Fruit fly (Drosophila melanogaster) whole organism, prepupa: ENCODE data around the gene Tre1.

ENCODE experiments used
- Blimp-1 ChIP-seq: fragments of 200-800 bp; sonication (Bioruptor generic); optimal IDR thresholded peaks from 3 replicates; lab custom pipeline; 2017; ENCODE audit warnings: missing biosample characterization, missing genetic modification characterization, mild to moderate bottlenecking, moderate library complexity, missing genetic modification reagents
- CG10631 ChIP-seq: fragments of 200-800 bp; sonication (Bioruptor generic); optimal IDR thresholded peaks from 2 replicates; lab custom pipeline; 2016; ENCODE audit warnings: missing biosample characterization, missing genetic modification characterization
- CG10669 ChIP-seq: fragments of 200-800 bp; sonication (Bioruptor generic); optimal IDR thresholded peaks from 3 replicates; lab custom pipeline; 2018; ENCODE audit warnings: missing biosample characterization, mild to moderate bottlenecking, missing genetic modification characterization, moderate library complexity
- CG11762 ChIP-seq: fragments of 200-800 bp; sonication (Bioruptor generic); optimal IDR thresholded peaks from 3 replicates; lab custom pipeline; 2016; ENCODE audit warnings: missing biosample characterization, missing genetic modification characterization; ENCODE audit not compliant: insufficient read depth
- CG15336 ChIP-seq: fragments of 200-800 bp; sonication (Bioruptor generic); IDR thresholded peaks from 2 replicates; pipeline ENCODE4 v1.3.6; 2022; ENCODE audit warnings: missing biosample characterization, missing genetic modification characterization
- CG1621 ChIP-seq: fragments of 200-800 bp; sonication (Bioruptor generic); optimal IDR thresholded peaks from 3 replicates; lab custom pipeline; 2018; ENCODE audit warnings: missing biosample characterization, mild to moderate bottlenecking, missing genetic modification characterization
- CG16779 ChIP-seq: fragments of 200-800 bp; sonication (Bioruptor generic); optimal IDR thresholded peaks from 3 replicates; lab custom pipeline; 2017; ENCODE audit warnings: missing biosample characterization, mild to moderate bottlenecking, missing genetic modification characterization
- CG31627 ChIP-seq: fragments of 200-800 bp; sonication (Bioruptor generic); optimal IDR thresholded peaks from 3 replicates; lab custom pipeline; 2016; ENCODE audit warnings: missing biosample characterization, missing genetic modification characterization
- CG32006 ChIP-seq: fragments of 200-800 bp; sonication (Bioruptor generic); optimal IDR thresholded peaks from 3 replicates; lab custom pipeline; 2017; ENCODE audit warnings: missing biosample characterization, mild to moderate bottlenecking, missing genetic modification characterization
- CG34406 ChIP-seq: fragments of 200-800 bp; sonication (Bioruptor generic); optimal IDR thresholded peaks from 3 replicates; lab custom pipeline; 2016; ENCODE audit warnings: missing biosample characterization, missing genetic modification characterization
- CG6163 ChIP-seq: fragments of 200-800 bp; sonication (Bioruptor generic); IDR thresholded peaks from 3 replicates; pipeline ENCODE4 v1.3.6; 2022; ENCODE audit warnings: missing biosample characterization, missing genetic modification characterization
- CG6276 ChIP-seq: fragments of 200-800 bp; sonication (Bioruptor generic); optimal IDR thresholded peaks from 2 replicates; lab custom pipeline; 2017; ENCODE audit warnings: missing biosample characterization, mild to moderate bottlenecking, missing genetic modification characterization
- CG6792 ChIP-seq: fragments of 200-800 bp; sonication (Bioruptor generic); optimal IDR thresholded peaks from 3 replicates; lab custom pipeline; 2016; ENCODE audit warnings: missing biosample characterization, missing genetic modification characterization
- CG6808 ChIP-seq: fragments of 200-800 bp; sonication (Bioruptor generic); optimal IDR thresholded peaks from 3 replicates; lab custom pipeline; 2017; ENCODE audit warnings: missing biosample characterization, missing genetic modification characterization, mild to moderate bottlenecking, moderate library complexity, missing genetic modification reagents
- CG6854 ChIP-seq: fragments of 200-800 bp; sonication (Bioruptor generic); optimal IDR thresholded peaks from 2 replicates; lab custom pipeline; 2017; ENCODE audit warnings: missing biosample characterization, mild to moderate bottlenecking, missing genetic modification characterization
- CG7368 ChIP-seq: fragments of 200-800 bp; sonication (Bioruptor generic); optimal IDR thresholded peaks from 3 replicates; lab custom pipeline; 2016; ENCODE audit warnings: missing biosample characterization, missing genetic modification characterization
- CG8319 ChIP-seq: fragments of 200-800 bp; sonication (Bioruptor generic); optimal IDR thresholded peaks from 3 replicates; lab custom pipeline; 2016; ENCODE audit warnings: missing biosample characterization, missing genetic modification characterization
- CG8632 ChIP-seq: fragments of 200-800 bp; sonication (Bioruptor generic); optimal IDR thresholded peaks from 3 replicates; lab custom pipeline; 2016; ENCODE audit warnings: missing biosample characterization, missing genetic modification characterization
- CG9139 ChIP-seq: fragments of 200-800 bp; sonication (Bioruptor generic); optimal IDR thresholded peaks from 3 replicates; lab custom pipeline; 2017; ENCODE audit warnings: missing biosample characterization, mild to moderate bottlenecking, missing genetic modification characterization
- Eip75B ChIP-seq: fragments of 200-800 bp; sonication (Bioruptor generic); optimal IDR thresholded peaks from 3 replicates; lab custom pipeline; 2016; ENCODE audit warnings: missing biosample characterization, missing genetic modification characterization
- Eip78C ChIP-seq: fragments of 200-800 bp; sonication (Bioruptor generic); peaks from one replicate; lab custom pipeline; 2016; ENCODE audit warnings: missing biosample characterization, missing genetic modification characterization
- Eip93F ChIP-seq: fragments of 200-800 bp; sonication (Bioruptor generic); optimal IDR thresholded peaks from 2 replicates; lab custom pipeline; 2016; ENCODE audit warnings: missing biosample characterization, mild to moderate bottlenecking, missing genetic modification characterization
- Ets96B ChIP-seq: fragments of 200-800 bp; optimal IDR thresholded peaks from 2 replicates; lab custom pipeline; 2019; ENCODE audit warnings: missing biosample characterization, mild to moderate bottlenecking, missing genetic modification characterization, moderate library complexity
- Gug ChIP-seq: fragments of 200-800 bp; sonication (Bioruptor generic); IDR thresholded peaks from 2 replicates; pipeline ENCODE4 v1.3.6; 2022; ENCODE audit warnings: missing biosample characterization, missing genetic modification characterization
- Hr38 ChIP-seq: sonication (Bioruptor generic); optimal IDR thresholded peaks from 2 replicates; lab custom pipeline; 2016; ENCODE audit warnings: missing biosample characterization, missing genetic modification characterization
- Hr39 ChIP-seq: fragments of 200-800 bp; sonication (Bioruptor generic); optimal IDR thresholded peaks from 2 replicates; lab custom pipeline; 2016; ENCODE audit warnings: missing biosample characterization, missing genetic modification characterization
- Hr4 ChIP-seq: fragments of 200-800 bp; sonication (Bioruptor generic); optimal IDR thresholded peaks from 3 replicates; lab custom pipeline; 2016; ENCODE audit warnings: missing biosample characterization, missing genetic modification characterization
- OdsH ChIP-seq: fragments of 200-800 bp; sonication (Bioruptor generic); optimal IDR thresholded peaks from 3 replicates; lab custom pipeline; 2016; ENCODE audit warnings: missing biosample characterization, missing genetic modification characterization
- Smox ChIP-seq: fragments of 200-800 bp; sonication (Bioruptor generic); optimal IDR thresholded peaks from 3 replicates; lab custom pipeline; 2016; ENCODE audit warnings: missing biosample characterization, missing genetic modification characterization
- Sox102F ChIP-seq: fragments of 200-800 bp; sonication (Bioruptor generic); optimal IDR thresholded peaks from 2 replicates; lab custom pipeline; 2016; ENCODE audit warnings: missing biosample characterization, mild to moderate bottlenecking, missing genetic modification characterization
- Sox14 ChIP-seq: fragments of 200-800 bp; sonication (Bioruptor generic); optimal IDR thresholded peaks from 3 replicates; lab custom pipeline; 2016; ENCODE audit warnings: missing biosample characterization, missing genetic modification characterization
- Sox15 ChIP-seq: fragments of 200-800 bp; sonication (Bioruptor generic); optimal IDR thresholded peaks from 3 replicates; lab custom pipeline; 2016; ENCODE audit warnings: missing biosample characterization, missing genetic modification characterization
- achi ChIP-seq: fragments of 200-800 bp; sonication (Bioruptor generic); optimal IDR thresholded peaks from 3 replicates; lab custom pipeline; 2016; ENCODE audit warnings: missing biosample characterization, missing genetic modification characterization
- dsx ChIP-seq: fragments of 200-800 bp; optimal IDR thresholded peaks from 3 replicates; lab custom pipeline; 2019; ENCODE audit warnings: missing biosample characterization, mild to moderate bottlenecking, missing genetic modification characterization, moderate library complexity; ENCODE audit not compliant: poor library complexity, severe bottlenecking
- eg ChIP-seq: fragments of 200-800 bp; sonication (Bioruptor generic); IDR thresholded peaks from 3 replicates; pipeline ENCODE4 v1.3.6; 2022; ENCODE audit warnings: missing biosample characterization, missing genetic modification characterization
- esn ChIP-seq: fragments of 200-800 bp; sonication (Bioruptor generic); optimal IDR thresholded peaks from 2 replicates; lab custom pipeline; 2016; ENCODE audit warnings: missing biosample characterization, mild to moderate bottlenecking, missing genetic modification characterization, moderate library complexity
- fd59A ChIP-seq: fragments of 200-800 bp; sonication (Bioruptor generic); optimal IDR thresholded peaks from 2 replicates; lab custom pipeline; 2017; ENCODE audit warnings: missing biosample characterization, mild to moderate bottlenecking, missing genetic modification characterization, missing genetic modification reagents
- fd85E ChIP-seq: fragments of 200-800 bp; sonication (Bioruptor generic); optimal IDR thresholded peaks from 3 replicates; lab custom pipeline; 2016; ENCODE audit warnings: missing biosample characterization, missing genetic modification characterization
- fkh ChIP-seq: fragments of 200-800 bp; sonication (Bioruptor generic); optimal IDR thresholded peaks from 3 replicates; lab custom pipeline; 2017; ENCODE audit warnings: missing biosample characterization, mild to moderate bottlenecking, missing genetic modification characterization, moderate library complexity
- lz ChIP-seq: fragments of 200-800 bp; sonication (Bioruptor generic); optimal IDR thresholded peaks from 3 replicates; lab custom pipeline; 2016; ENCODE audit warnings: missing biosample characterization, missing genetic modification characterization
- net ChIP-seq: fragments of 200-800 bp; sonication (Bioruptor generic); optimal IDR thresholded peaks from 3 replicates; lab custom pipeline; 2016; ENCODE audit warnings: missing biosample characterization, missing genetic modification characterization
- pdm3 ChIP-seq: fragments of 200-800 bp; sonication (Bioruptor generic); optimal IDR thresholded peaks from 3 replicates; lab custom pipeline; 2016; ENCODE audit warnings: missing biosample characterization, missing genetic modification characterization
- salr ChIP-seq, 2 experiments: fragments of 200-800 bp; sonication (Bioruptor generic); optimal IDR thresholded peaks; 3 replicates each; lab custom pipeline; 2016 to 2018; ENCODE audit warnings: missing biosample characterization in 2 of 2, missing genetic modification characterization in 2 of 2, mild to moderate bottlenecking in 1 of 2
- spab ChIP-seq: fragments of 200-800 bp; sonication (Bioruptor generic); optimal IDR thresholded peaks from 2 replicates; lab custom pipeline; 2017; ENCODE audit warnings: missing biosample characterization, mild to moderate bottlenecking, missing genetic modification characterization, missing genetic modification reagents
- ss ChIP-seq, 2 experiments: fragments of 200-800 bp; sonication (Bioruptor generic); optimal IDR thresholded peaks; 2 replicates in 1 of 2; 3 replicates in 1 of 2; lab custom pipeline; 2017 to 2018; ENCODE audit warnings: mild to moderate bottlenecking in 2 of 2, missing biosample characterization in 2 of 2, missing genetic modification characterization in 2 of 2, moderate library complexity in 1 of 2
- svp ChIP-seq: fragments of 200-800 bp; sonication (Bioruptor generic); peaks from one replicate; lab custom pipeline; 2016; ENCODE audit warnings: missing biosample characterization, missing genetic modification characterization
- topi ChIP-seq: fragments of 200-800 bp; sonication (Bioruptor generic); optimal IDR thresholded peaks from 3 replicates; lab custom pipeline; 2016; ENCODE audit warnings: missing biosample characterization, missing genetic modification characterization
- vri ChIP-seq: fragments of 200-800 bp; sonication (Bioruptor generic); optimal IDR thresholded peaks from 3 replicates; lab custom pipeline; 2016; ENCODE audit warnings: missing biosample characterization, mild to moderate bottlenecking, missing genetic modification characterization

The Tre1 gene

DNA sequence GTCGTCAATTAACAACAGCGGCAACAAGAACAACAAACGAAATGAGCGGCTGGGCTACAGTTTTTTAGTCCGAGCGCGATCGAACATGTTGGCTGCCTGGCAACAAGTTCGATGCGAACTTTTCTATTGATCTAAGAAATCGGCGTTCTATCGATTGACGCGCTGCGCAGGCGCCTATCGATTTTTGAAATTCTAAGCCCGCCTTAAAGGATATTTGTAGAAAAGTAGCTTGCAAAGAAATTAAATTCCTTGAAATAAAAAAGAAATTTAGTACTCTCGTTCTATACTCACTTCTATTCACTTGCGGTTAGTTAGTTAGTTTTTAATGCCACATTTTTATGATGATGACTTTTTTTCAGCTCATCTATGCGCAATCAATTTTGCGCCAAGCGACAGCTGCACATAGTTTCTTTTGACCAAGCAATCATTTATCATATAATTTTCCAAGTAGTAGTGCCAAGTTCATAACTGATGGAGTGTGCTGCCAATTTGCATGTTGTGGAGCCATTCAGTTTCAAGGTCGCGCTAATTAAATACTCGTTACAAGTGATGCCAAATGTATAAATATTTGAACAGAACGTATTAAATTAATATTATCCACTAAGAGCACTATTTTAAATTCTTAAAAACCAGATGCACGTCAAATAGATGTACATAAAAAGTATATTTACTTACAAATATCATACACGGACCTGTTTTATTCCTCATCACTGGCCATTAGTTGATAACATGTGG, at the start of gene Tre1, which contains the start of gene Gr5a:
TSS of gene Tre1 (minus strand) at position 45 of the 735 bp plus-strand sequence.
TSS of gene Gr5a (plus strand) at position 685 of the 735 bp plus-strand sequence.
- TF ChIP-seq Sox102F (GFP tag; lab: Kevin White, UChicago) (no peak), CG31627 (no peak), pdm3 (no peak), vri (no peak), fkh (peak; percentile 1), Hr4 (no peak), fd59A (GFP tag; lab: Kevin White, UChicago) (no peak), Eip78C (GFP tag; lab: Kevin White, UChicago) (peak; percentile 57), topi (no peak)

dm6 chrX:5724744-5725185, 45.0 kb upstream of the Tre1 start:
- peak; percentile 77 for TF ChIP-seq lz (GFP tag; lab: Kevin White, UChicago)
- peak; percentile 86 for TF ChIP-seq svp (GFP tag; lab: Kevin White, UChicago)
- TF ChIP-seq Eip75B (GFP tag; lab: Kevin White, UChicago), result peak; percentile 87
- peak; percentile 88 for TF ChIP-seq net (GFP tag; lab: Kevin White, UChicago)
- TF ChIP-seq Hr39 (GFP tag; lab: Kevin White, UChicago), result peak; percentile 76
- peak; percentile 96 for TF ChIP-seq Eip78C (GFP tag; lab: Kevin White, UChicago)
- TF ChIP-seq CG15336 (GFP tag; lab: Robert Waterston, UW), result peak; percentile 88
- TF ChIP-seq CG6276 (GFP tag; lab: Kevin White, UChicago), result peak; percentile 87
- peak; percentile 87 for TF ChIP-seq CG10631 (GFP tag; lab: Kevin White, UChicago)
- peak; percentile 35 for TF ChIP-seq CG16779
- peak; percentile 83 for TF ChIP-seq fkh
- TF ChIP-seq Smox, result peak; percentile 55
- peak; percentile 94 for TF ChIP-seq eg
- TF ChIP-seq vri, result peak; percentile 43
- peak; percentile 28 for TF ChIP-seq Hr38
- peak; percentile 87 for TF ChIP-seq achi (GFP tag; lab: Kevin White, UChicago)
- TF ChIP-seq CG8632 (GFP tag; lab: Kevin White, UChicago), result peak; percentile 77
- TF ChIP-seq Sox15 (GFP tag; lab: Kevin White, UChicago), result peak; percentile 73
- TF ChIP-seq Eip93F (GFP tag; lab: Kevin White, UChicago), result no peak
- TF ChIP-seq CG31627, result peak; percentile 63
- TF ChIP-seq Sox14 (GFP tag; lab: Kevin White, UChicago), result peak; percentile 89
- TF ChIP-seq OdsH (GFP tag; lab: Kevin White, UChicago), result peak; percentile 90
- peak; percentile 93 for TF ChIP-seq CG6163
- peak; percentile 76 for TF ChIP-seq esn (GFP tag; lab: Kevin White, UChicago)
- peak; percentile 78 for TF ChIP-seq Ets96B
- TF ChIP-seq CG9139 (GFP tag; lab: Kevin White, UChicago), result no peak
- TF ChIP-seq CG34406 (GFP tag; lab: Kevin White, UChicago), result peak; percentile 75
- TF ChIP-seq topi, result peak; percentile 78
- peak; percentile 88 for TF ChIP-seq Gug (GFP tag; lab: Robert Waterston, UW)
- TF ChIP-seq CG1621, result peak; percentile 73
- peak; percentile 81 for TF ChIP-seq CG6792 (GFP tag; lab: Kevin White, UChicago)
- peak; percentile 80 for TF ChIP-seq CG11762 (GFP tag; lab: Kevin White, UChicago)
- no peak for TF ChIP-seq CG6854 (GFP tag; lab: Kevin White, UChicago)
- peak; percentile 27 to 62 for TF ChIP-seq ss (GFP tag; optimal IDR thresholded peaks at IDR 0.05; lab: Kevin White, UChicago)
- TF ChIP-seq CG10669 (GFP tag; lab: Kevin White, UChicago), result peak; percentile 80
- peak; percentile 58 for TF ChIP-seq dsx (GFP tag; lab: Kevin White, UChicago)
- peak; percentile 72 to 89 for TF ChIP-seq salr (GFP tag; optimal IDR thresholded peaks at IDR 0.05; lab: Kevin White, UChicago)
- TF ChIP-seq fd85E (GFP tag; lab: Kevin White, UChicago), result peak; percentile 34
- TF ChIP-seq CG7368 (GFP tag; lab: Kevin White, UChicago), result peak; percentile 85
- peak; percentile 69 for TF ChIP-seq CG6808 (GFP tag; lab: Kevin White, UChicago)
- TF ChIP-seq CG32006 (GFP tag; lab: Kevin White, UChicago), result peak; percentile 94
- peak; percentile 68 for TF ChIP-seq spab (GFP tag; lab: Kevin White, UChicago)
- TF ChIP-seq CG8319, result peak; percentile 68
- TF ChIP-seq pdm3, result peak; percentile 90
- TF ChIP-seq Blimp-1 (GFP tag; lab: Kevin White, UChicago), result no peak
